Worm (Caenorhabditis elegans): Measurements from ENCODE around the gene cut-3.

- TF ChIP-seq dao-5 (tag; optimal IDR thresholded peaks at IDR 0.05) (no peak), him-1 (tag; optimal IDR thresholded peaks at IDR 0.05) (no peak)
Observed at ce11 chrII:8494228-8494717, 47.6 kb upstream of the cut-3 start, which contains the start of gene M05D6.9.

All from whole organism, L4/young adult.